Fruit fly (Drosophila melanogaster): ENCODE measurements around the gene santa-maria.

DNA sequence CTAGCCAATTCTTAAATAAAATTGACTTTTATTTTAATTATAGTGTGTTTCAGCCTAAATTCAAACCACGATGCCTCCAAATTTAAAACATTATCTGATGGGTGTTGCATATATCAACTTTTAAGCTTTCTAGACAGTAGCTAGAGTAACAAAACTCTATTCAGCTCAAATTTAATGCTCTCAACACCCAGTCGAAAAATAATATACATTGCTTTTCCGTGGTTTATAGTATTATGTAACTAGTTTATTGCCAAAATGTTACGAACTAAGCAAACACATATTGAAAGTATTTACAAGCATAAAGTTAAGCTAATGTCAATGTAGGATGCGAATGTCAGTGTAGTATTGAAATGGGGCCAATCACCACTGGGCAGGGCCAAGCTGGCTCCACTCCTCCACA, 20.7 kb downstream of the santa-maria start:
- TF ChIP-seq psq (optimal IDR thresholded peaks at IDR 0.05) (no peak), pan (optimal IDR thresholded peaks at IDR 0.05) (no peak), EcR (GFP tag; optimal IDR thresholded peaks at IDR 0.05) (no peak), Dll (optimal IDR thresholded peaks at IDR 0.05) (no peak), usp (GFP tag; optimal IDR thresholded peaks at IDR 0.05) (no peak), CG8478 (optimal IDR thresholded peaks at IDR 0.05) (no peak)
